Worm (Caenorhabditis elegans): ENCODE data around the gene R09A8.2.

ce11 chrX:12618447-12618846 lies 818 bp upstream of the R09A8.2 start:
- no peak for TF ChIP-seq drap-1 (GFP tag; optimal IDR thresholded peaks at IDR 0.05)
- TF ChIP-seq elt-1 (tag; optimal IDR thresholded peaks at IDR 0.05; ENCODE audit: borderline replicate concordance, insufficient read depth), result no peak
- TF ChIP-seq ceh-39 (tag; optimal IDR thresholded peaks at IDR 0.05), result no peak
- TF ChIP-seq elt-3 (tag; optimal IDR thresholded peaks at IDR 0.05), result no peak
- no peak for TF ChIP-seq ztf-11 (tag; optimal IDR thresholded peaks at IDR 0.05)
- TF ChIP-seq unc-62 (GFP tag; optimal IDR thresholded peaks at IDR 0.05), result no peak
- no peak for TF ChIP-seq nhr-237 (tag; optimal IDR thresholded peaks at IDR 0.05)
